Fruit fly (Drosophila melanogaster) whole organism, embryonic: ENCODE results near the gene CG7332.

Experiments
- Abd-B ChIP-seq: fragments of 200-800 bp; sonication (Bioruptor generic); optimal IDR thresholded peaks from 2 replicates; lab custom pipeline; 2018; ENCODE audit warnings: missing biosample characterization, mild to moderate bottlenecking, missing genetic modification characterization, moderate library complexity
- Atf-2 ChIP-seq: fragments of 200-800 bp; sonication (Bioruptor generic); optimal IDR thresholded peaks from 2 replicates; lab custom pipeline; 2016; ENCODE audit warnings: missing biosample characterization, missing genetic modification characterization
- Atf6 ChIP-seq: fragments of 200-800 bp; sonication (Bioruptor generic); IDR thresholded peaks from 2 replicates; pipeline ENCODE4 v1.3.6; 2022; ENCODE audit warnings: missing biosample characterization, missing genetic modification characterization
- BEAF-32 ChIP-seq: fragments of 200-800 bp; sonication (Bioruptor generic); optimal IDR thresholded peaks from 3 replicates; lab custom pipeline; 2017; ENCODE audit warnings: missing biosample characterization, missing genetic modification characterization, mild to moderate bottlenecking, moderate library complexity, missing genetic modification reagents
- BtbVII ChIP-seq: fragments of 200-800 bp; sonication (Bioruptor generic); optimal IDR thresholded peaks from 3 replicates; lab custom pipeline; 2017; ENCODE audit warnings: missing biosample characterization, mild to moderate bottlenecking, missing genetic modification characterization
- CG11504 ChIP-seq: fragments of 200-800 bp; sonication (Bioruptor generic); optimal IDR thresholded peaks from 3 replicates; lab custom pipeline; 2019; ENCODE audit warnings: missing biosample characterization, mild to moderate bottlenecking, missing genetic modification characterization, moderate library complexity
- CG12219 ChIP-seq: fragments of 200-800 bp; sonication (Bioruptor generic); optimal IDR thresholded peaks from 3 replicates; lab custom pipeline; 2018; ENCODE audit warnings: missing biosample characterization, mild to moderate bottlenecking, missing genetic modification characterization
- CG12659 ChIP-seq: fragments of 200-800 bp; sonication (Bioruptor generic); optimal IDR thresholded peaks from 3 replicates; lab custom pipeline; 2017; ENCODE audit warnings: mild to moderate bottlenecking, missing biosample characterization, missing genetic modification reagents, missing genetic modification characterization
- CG16779 ChIP-seq: fragments of 200-800 bp; sonication (Bioruptor generic); IDR thresholded peaks from 2 replicates; pipeline ENCODE4 v1.3.6; 2022; ENCODE audit warnings: missing biosample characterization, missing genetic modification characterization
- CG16813 ChIP-seq: fragments of 200-800 bp; sonication (Bioruptor generic); IDR thresholded peaks from 3 replicates; pipeline ENCODE4 v1.3.6; 2022; ENCODE audit warnings: missing biosample characterization, missing genetic modification characterization; ENCODE audit not compliant: partially characterized antibody
- CG17361 ChIP-seq: fragments of 200-800 bp; sonication (Bioruptor generic); IDR thresholded peaks from 3 replicates; pipeline ENCODE4 v1.3.6; 2022; ENCODE audit warnings: missing biosample characterization, missing genetic modification characterization
- CG17385 ChIP-seq: fragments of 200-800 bp; sonication (Bioruptor generic); optimal IDR thresholded peaks from 3 replicates; lab custom pipeline; 2018; ENCODE audit warnings: missing biosample characterization, mild to moderate bottlenecking, missing genetic modification characterization
- CG17612 ChIP-seq: fragments of 200-800 bp; sonication (Bioruptor generic); IDR thresholded peaks from 2 replicates; pipeline ENCODE4 v1.3.6; 2022; ENCODE audit warnings: missing biosample characterization, missing genetic modification characterization
- CG17802 ChIP-seq: fragments of 200-800 bp; sonication (Bioruptor generic); optimal IDR thresholded peaks from 2 replicates; lab custom pipeline; 2018; ENCODE audit warnings: missing biosample characterization, mild to moderate bottlenecking, missing genetic modification characterization, moderate library complexity
- CG31388 ChIP-seq: fragments of 200-800 bp; sonication (Bioruptor generic); optimal IDR thresholded peaks from 2 replicates; lab custom pipeline; 2016; ENCODE audit warnings: missing biosample characterization, missing genetic modification characterization
- CG3407 ChIP-seq: fragments of 200-800 bp; sonication (Bioruptor generic); optimal IDR thresholded peaks from 2 replicates; lab custom pipeline; 2018; ENCODE audit warnings: missing biosample characterization, mild to moderate bottlenecking, missing genetic modification characterization
- CG34422 ChIP-seq: fragments of 200-800 bp; sonication (Bioruptor generic); IDR thresholded peaks from 3 replicates; pipeline ENCODE4 v1.3.6; 2022; ENCODE audit warnings: missing biosample characterization, missing genetic modification characterization
- CG3847 ChIP-seq: fragments of 200-800 bp; sonication (Bioruptor generic); IDR thresholded peaks from 2 replicates; pipeline ENCODE4 v1.3.6; 2022; ENCODE audit warnings: missing biosample characterization, missing genetic modification characterization
- CG4820 ChIP-seq: fragments of 200-800 bp; sonication (Bioruptor generic); optimal IDR thresholded peaks from 3 replicates; lab custom pipeline; 2016; ENCODE audit warnings: missing biosample characterization, missing genetic modification characterization
- CG6175 ChIP-seq: fragments of 200-800 bp; sonication (Bioruptor generic); IDR thresholded peaks from 3 replicates; pipeline ENCODE4 v1.3.6; 2022; ENCODE audit warnings: missing biosample characterization, missing genetic modification characterization
- CG7271 ChIP-seq: fragments of 200-800 bp; sonication (Bioruptor generic); optimal IDR thresholded peaks from 2 replicates; lab custom pipeline; 2018; ENCODE audit warnings: missing biosample characterization, mild to moderate bottlenecking, missing genetic modification characterization, moderate library complexity
- Ets65A ChIP-seq: fragments of 200-800 bp; sonication (Bioruptor generic); peaks from one replicate; lab custom pipeline; 2016; ENCODE audit warnings: missing biosample characterization, missing genetic modification characterization
- H2.0 ChIP-seq: fragments of 200-800 bp; sonication (Bioruptor generic); IDR thresholded peaks from 2 replicates; pipeline ENCODE4 v1.3.6; 2022; ENCODE audit warnings: missing biosample characterization, missing genetic modification characterization
- Hr39 ChIP-seq: fragments of >200 bp; optimal IDR thresholded peaks from 2 replicates; lab custom pipeline; 2017
- MBD-R2 ChIP-seq: fragments of 200-800 bp; sonication (Bioruptor generic); IDR thresholded peaks from 2 replicates; pipeline ENCODE4 v1.3.6; 2022; ENCODE audit warnings: missing biosample characterization, missing genetic modification characterization
- Med ChIP-seq: fragments of 200-800 bp; sonication (Bioruptor generic); peaks from one replicate; lab custom pipeline; 2016; ENCODE audit warnings: missing biosample characterization, missing genetic modification characterization, mild to moderate bottlenecking, inconsistent platforms, moderate library complexity
- NC2β ChIP-seq: fragments of 200-800 bp; sonication (Bioruptor generic); optimal IDR thresholded peaks from 2 replicates; lab custom pipeline; 2016; ENCODE audit warnings: missing biosample characterization, missing genetic modification characterization
- NFAT ChIP-seq: fragments of 200-800 bp; sonication (Bioruptor generic); IDR thresholded peaks from 2 replicates; pipeline ENCODE4 v1.3.6; 2022; ENCODE audit warnings: missing biosample characterization, missing genetic modification characterization
- Nf-YA ChIP-seq: fragments of 200-800 bp; sonication (Bioruptor generic); IDR thresholded peaks from 2 replicates; pipeline ENCODE4 v1.3.6; 2022; ENCODE audit warnings: missing biosample characterization, missing genetic modification characterization
- Oli ChIP-seq: fragments of 200-800 bp; sonication (Bioruptor generic); optimal IDR thresholded peaks from 2 replicates; lab custom pipeline; 2018; ENCODE audit warnings: missing biosample characterization, mild to moderate bottlenecking, missing genetic modification characterization, moderate library complexity
- Opbp ChIP-seq: fragments of 200-800 bp; sonication (Bioruptor generic); IDR thresholded peaks from 3 replicates; pipeline ENCODE4 v1.3.6; 2022; ENCODE audit warnings: missing biosample characterization, missing genetic modification characterization; ENCODE audit not compliant: partially characterized antibody
- Rx ChIP-seq: fragments of 200-800 bp; sonication (Bioruptor generic); IDR thresholded peaks from 2 replicates; pipeline ENCODE4 v1.3.6; 2022; ENCODE audit warnings: missing biosample characterization, missing genetic modification characterization
- Scr ChIP-seq: fragments of 200-800 bp; sonication (Bioruptor generic); IDR thresholded peaks from 2 replicates; pipeline ENCODE4 v1.3.6; 2022; ENCODE audit warnings: missing biosample characterization, missing genetic modification characterization; ENCODE audit not compliant: partially characterized antibody
- Xrp1 ChIP-seq: fragments of 200-800 bp; sonication (Bioruptor generic); IDR thresholded peaks from 2 replicates; pipeline ENCODE4 v1.3.6; 2022; ENCODE audit warnings: missing biosample characterization, missing genetic modification characterization
- al ChIP-seq: fragments of 200-800 bp; sonication (Bioruptor generic); IDR thresholded peaks from 2 replicates; pipeline ENCODE4 v1.3.6; 2022; ENCODE audit warnings: missing biosample characterization, missing genetic modification characterization
- ase ChIP-seq: fragments of 200-800 bp; sonication (Bioruptor generic); IDR thresholded peaks from 3 replicates; pipeline ENCODE4 v1.3.6; 2022; ENCODE audit warnings: missing biosample characterization, missing genetic modification characterization
- cas ChIP-seq: fragments of 200-800 bp; sonication (Bioruptor generic); IDR thresholded peaks from 2 replicates; pipeline ENCODE4 v1.3.6; 2022; ENCODE audit warnings: missing biosample characterization, missing genetic modification characterization
- chinmo ChIP-seq: fragments of 200-800 bp; sonication (Bioruptor generic); IDR thresholded peaks from 4 replicates; pipeline ENCODE4 v1.3.6; 2022; ENCODE audit warnings: missing biosample characterization, missing genetic modification characterization; ENCODE audit not compliant: partially characterized antibody
- danr ChIP-seq: fragments of 200-800 bp; sonication (Bioruptor generic); IDR thresholded peaks from 2 replicates; pipeline ENCODE4 v1.3.6; 2022; ENCODE audit warnings: missing biosample characterization, missing genetic modification characterization
- disco-r ChIP-seq: fragments of 200-800 bp; sonication (Bioruptor generic); optimal IDR thresholded peaks from 2 replicates; lab custom pipeline; 2016; ENCODE audit warnings: missing biosample characterization, missing genetic modification characterization
- dmrt11E ChIP-seq: fragments of 200-800 bp; sonication (Bioruptor generic); optimal IDR thresholded peaks from 3 replicates; lab custom pipeline; 2018; ENCODE audit warnings: missing biosample characterization, mild to moderate bottlenecking, missing genetic modification characterization, moderate library complexity
- fu2 ChIP-seq: fragments of 200-800 bp; sonication (Bioruptor generic); optimal IDR thresholded peaks from 2 replicates; lab custom pipeline; 2016; ENCODE audit warnings: missing biosample characterization, missing genetic modification characterization
- gcm ChIP-seq: fragments of 200-800 bp; sonication (Bioruptor generic); optimal IDR thresholded peaks from 2 replicates; lab custom pipeline; 2019; ENCODE audit warnings: missing biosample characterization, mild to moderate bottlenecking, missing genetic modification characterization, moderate library complexity
- gfzf ChIP-seq: fragments of 200-800 bp; sonication (Bioruptor generic); optimal IDR thresholded peaks from 2 replicates; lab custom pipeline; 2016; ENCODE audit warnings: missing biosample characterization, mild to moderate bottlenecking, missing genetic modification characterization, moderate library complexity
- kni ChIP-seq: fragments of 200-800 bp; sonication (Bioruptor generic); optimal IDR thresholded peaks from 3 replicates; lab custom pipeline; 2017; ENCODE audit warnings: mild to moderate bottlenecking, missing biosample characterization, missing genetic modification reagents, missing genetic modification characterization
- row ChIP-seq: fragments of 200-800 bp; sonication (Bioruptor generic); IDR thresholded peaks from 3 replicates; pipeline ENCODE4 v1.3.6; 2022; ENCODE audit warnings: missing biosample characterization, missing genetic modification characterization
- sens ChIP-seq: fragments of 200-800 bp; sonication (Bioruptor generic); peaks from one replicate; lab custom pipeline; 2016; ENCODE audit warnings: missing biosample characterization, missing genetic modification characterization
- shn ChIP-seq: fragments of 200-800 bp; sonication (Bioruptor generic); optimal IDR thresholded peaks from 3 replicates; lab custom pipeline; 2016; ENCODE audit warnings: missing biosample characterization, missing genetic modification characterization
- sug ChIP-seq: fragments of 200-800 bp; optimal IDR thresholded peaks from 2 replicates; lab custom pipeline; 2019; ENCODE audit warnings: missing biosample characterization, mild to moderate bottlenecking, missing genetic modification characterization, moderate library complexity
- yki ChIP-seq: fragments of >200 bp; optimal IDR thresholded peaks from 3 replicates; lab custom pipeline; 2018

Gene CG7332

DNA sequence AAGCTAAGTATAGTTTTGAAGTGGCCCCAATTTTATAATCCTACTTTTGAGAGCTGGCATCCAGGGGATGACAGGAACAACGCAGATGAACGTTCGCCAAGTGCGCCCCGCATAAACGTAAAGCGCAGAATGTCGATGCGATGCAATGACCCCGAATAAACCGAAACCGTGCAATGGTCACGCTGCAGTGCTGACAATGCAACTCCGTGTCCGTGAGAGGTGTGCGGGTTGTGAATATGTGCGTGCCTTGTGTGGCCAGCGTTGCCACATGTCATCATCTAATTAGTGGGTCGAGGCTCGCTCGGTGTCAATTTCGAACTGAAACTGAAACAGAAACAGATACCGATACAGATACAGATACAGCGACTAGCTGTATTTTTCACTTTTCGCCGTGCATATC is 16.2 kb upstream of the CG7332 start:
- TF ChIP-seq Xrp1 (GFP tag; lab: Robert Waterston, UW) (no peak), CG16813 (GFP tag; lab: Robert Waterston, UW) (0 out of 3 replicates have a peak, but pooled peaks have one; percentile 19), BtbVII (no peak), CG4820 (GFP tag; lab: Kevin White, UChicago) (peak; percentile 71), gfzf (GFP tag; lab: Kevin White, UChicago) (peak; percentile 4), NFAT (no peak), Med (peak; percentile 35), Ets65A (GFP tag; lab: Kevin White, UChicago) (peak; percentile 17), sens (GFP tag; lab: Kevin White, UChicago) (peak; percentile 60), CG17612 (GFP tag; lab: Robert Waterston, UW) (no peak), gcm (GFP tag; lab: Kevin White, UChicago) (peak; percentile 17), BEAF-32 (peak; percentile 8)

DNA sequence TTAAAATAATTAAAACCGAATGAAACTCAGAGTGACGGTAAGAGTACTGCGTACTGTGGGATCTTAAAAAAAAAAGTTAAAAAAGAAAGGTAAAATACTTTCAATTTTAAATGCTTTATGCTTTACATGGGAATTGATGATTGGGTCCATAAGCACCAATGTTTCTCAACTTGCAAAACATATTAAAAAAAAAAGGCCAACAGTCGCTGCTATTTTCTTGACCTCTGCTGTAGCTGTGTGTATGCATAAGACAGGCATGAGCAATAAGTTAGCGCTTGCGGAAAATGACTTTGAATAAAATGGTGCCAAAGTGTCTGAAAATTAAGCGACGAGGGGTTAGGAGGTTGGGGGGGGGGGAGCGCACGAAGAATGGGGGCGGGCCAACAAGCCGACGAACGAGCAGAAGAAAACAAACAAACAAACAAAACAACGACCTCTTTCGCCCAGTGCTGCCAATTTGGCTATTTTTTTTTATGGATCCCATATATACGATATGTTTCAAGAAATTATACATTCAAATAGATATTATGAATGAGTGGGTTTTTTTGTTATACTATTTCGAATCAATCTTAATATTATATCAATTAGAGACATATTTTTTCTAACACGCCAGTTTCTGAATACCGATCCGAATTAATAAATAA is 14.7 kb upstream of the CG7332 start:
- TF ChIP-seq MBD-R2 (GFP tag; lab: Robert Waterston, UW) (peak; percentile 27; the same call in 1 of the 2 replicates), NC2β (GFP tag; lab: Kevin White, UChicago) (no peak), shn (GFP tag; lab: Kevin White, UChicago) (no peak), Opbp (GFP tag; lab: Robert Waterston, UW) (no peak), ase (GFP tag; lab: Robert Waterston, UW) (peak; percentile 68; the same call in 2 of the 3 replicates), chinmo (no peak), row (GFP tag; lab: Robert Waterston, UW) (peak; percentile 65), Oli (tag; lab: Kevin White, UChicago) (peak; percentile 55), CG34422 (peak; percentile 92), H2.0 (GFP tag; lab: Robert Waterston, UW) (peak; percentile 43), CG11504 (tag; lab: Kevin White, UChicago) (no peak), sug (tag; lab: Kevin White, UChicago) (no peak), CG3407 (GFP tag; lab: Kevin White, UChicago) (no peak), danr (GFP tag; lab: Robert Waterston, UW) (no peak), fu2 (GFP tag; lab: Kevin White, UChicago) (no peak), dmrt11E (peak; percentile 33), Atf6 (GFP tag; lab: Robert Waterston, UW) (peak; percentile 30; the same call in 1 of the 2 replicates), cas (GFP tag; lab: Robert Waterston, UW) (no peak), Rx (GFP tag; lab: Robert Waterston, UW) (peak; percentile 23; the same call in 1 of the 2 replicates), CG7271 (tag; lab: Kevin White, UChicago) (no peak), CG12659 (GFP tag; lab: Kevin White, UChicago) (no peak), CG12219 (no peak), Nf-YA (GFP tag; lab: Robert Waterston, UW) (0 out of 2 replicates have a peak, but pooled peaks have one; percentile 35), Abd-B (GFP tag; lab: Kevin White, UChicago) (no peak), disco-r (GFP tag; lab: Kevin White, UChicago) (no peak), CG16813 (GFP tag; lab: Robert Waterston, UW) (no peak), al (GFP tag; lab: Robert Waterston, UW) (no peak), Atf-2 (GFP tag; lab: Kevin White, UChicago) (no peak), CG31388 (GFP tag; lab: Kevin White, UChicago) (no peak), yki (no peak), CG17361 (GFP tag; lab: Robert Waterston, UW) (peak; percentile 51; the same call in 2 of the 3 replicates), kni (GFP tag; lab: Kevin White, UChicago) (no peak), CG3847 (0 out of 2 replicates have a peak, but pooled peaks have one; percentile 21), Hr39 (lab: Kevin White, UChicago) (no peak), CG6175 (no peak), Med (peak; percentile 86), CG17385 (GFP tag; lab: Kevin White, UChicago) (no peak), CG16779 (GFP tag; lab: Robert Waterston, UW) (no peak), Scr (GFP tag; lab: Robert Waterston, UW) (no peak), CG17802 (no peak)
